Fruit fly (Drosophila melanogaster): ENCODE data around the gene heca.

heca gene

dm6 chr3R:30252882-30253281 lies 24.9 kb upstream of the heca start, which contains the start of gene CG18404:
Gene CG18404 (plus strand): TSS chr3R:30253182.
- no peak for TF ChIP-seq CG7045 (GFP tag; optimal IDR thresholded peaks at IDR 0.05)
- TF ChIP-seq CG33017 (tag; optimal IDR thresholded peaks at IDR 0.05) = no peak
- TF ChIP-seq CG5204 (GFP tag; optimal IDR thresholded peaks at IDR 0.05) = no peak
- no peak for TF ChIP-seq cic (GFP tag; optimal IDR thresholded peaks at IDR 0.05)
- TF ChIP-seq cnc (optimal IDR thresholded peaks at IDR 0.05) = no peak
- no peak for TF ChIP-seq toe (GFP tag; optimal IDR thresholded peaks at IDR 0.05)
- TF ChIP-seq Mnt (GFP tag; optimal IDR thresholded peaks at IDR 0.05) = no peak
- no peak for TF ChIP-seq ovo (GFP tag; optimal IDR thresholded peaks at IDR 0.05)

dm6 chr3R:30255255-30256121 lies 22.2 kb upstream of the heca start:
- TF ChIP-seq CG11617 (GFP tag; optimal IDR thresholded peaks at IDR 0.05) (no peak), ovo (GFP tag; optimal IDR thresholded peaks at IDR 0.05) (no peak), cnc (optimal IDR thresholded peaks at IDR 0.05) (no peak)

dm6 chr3R:30256233-30256632 lies 21.5 kb upstream of the heca start:
- TF ChIP-seq cnc (optimal IDR thresholded peaks at IDR 0.05) (no peak), CG1620 (GFP tag; optimal IDR thresholded peaks at IDR 0.05) (no peak), cic (GFP tag; optimal IDR thresholded peaks at IDR 0.05) (no peak), pad (GFP tag; optimal IDR thresholded peaks at IDR 0.05) (no peak)

DNA sequence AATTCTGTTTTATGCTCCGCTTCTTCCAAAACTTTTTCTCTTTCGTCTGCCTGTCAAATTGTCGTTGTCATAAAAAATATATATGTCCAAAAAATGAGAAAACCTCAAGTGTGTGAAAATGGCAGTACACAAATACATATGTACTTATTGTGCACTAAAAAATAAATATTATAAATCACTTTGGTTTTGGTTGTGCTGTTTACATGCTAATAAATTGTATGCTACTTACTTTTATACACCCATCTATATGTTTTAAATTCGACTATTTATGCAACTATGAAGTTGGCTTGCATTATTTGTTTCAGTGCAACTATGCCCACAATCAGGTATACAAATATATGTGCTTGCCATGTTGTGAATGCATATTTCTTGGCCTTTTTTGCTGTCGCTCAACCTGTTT lies 20.1 kb upstream of the heca start:
- TF ChIP-seq Crg-1 (GFP tag; optimal IDR thresholded peaks at IDR 0.05) (no peak), CG5204 (GFP tag; optimal IDR thresholded peaks at IDR 0.05) (no peak), cnc (optimal IDR thresholded peaks at IDR 0.05) (no peak), Hr96 (GFP tag; optimal IDR thresholded peaks at IDR 0.05) (no peak), tj (GFP tag; optimal IDR thresholded peaks at IDR 0.05) (no peak), Clk (GFP tag; optimal IDR thresholded peaks at IDR 0.05) (no peak), cic (GFP tag; optimal IDR thresholded peaks at IDR 0.05) (no peak), ovo (GFP tag; optimal IDR thresholded peaks at IDR 0.05) (no peak), Mnt (GFP tag; optimal IDR thresholded peaks at IDR 0.05) (no peak), CG12768 (GFP tag; optimal IDR thresholded peaks at IDR 0.05) (no peak), toe (GFP tag; optimal IDR thresholded peaks at IDR 0.05) (no peak), CG7101 (tag; optimal IDR thresholded peaks at IDR 0.05) (no peak), CG11617 (GFP tag; optimal IDR thresholded peaks at IDR 0.05) (no peak), pad (GFP tag; optimal IDR thresholded peaks at IDR 0.05) (no peak), CG1620 (GFP tag; optimal IDR thresholded peaks at IDR 0.05) (no peak), CG33017 (tag; optimal IDR thresholded peaks at IDR 0.05) (no peak), bab1 (GFP tag; optimal IDR thresholded peaks at IDR 0.05) (no peak), kay (GFP tag; ENCODE audit: borderline replicate concordance) (no peak), CG7045 (GFP tag; optimal IDR thresholded peaks at IDR 0.05) (no peak), CG14711 (tag; optimal IDR thresholded peaks at IDR 0.05) (no peak)

DNA sequence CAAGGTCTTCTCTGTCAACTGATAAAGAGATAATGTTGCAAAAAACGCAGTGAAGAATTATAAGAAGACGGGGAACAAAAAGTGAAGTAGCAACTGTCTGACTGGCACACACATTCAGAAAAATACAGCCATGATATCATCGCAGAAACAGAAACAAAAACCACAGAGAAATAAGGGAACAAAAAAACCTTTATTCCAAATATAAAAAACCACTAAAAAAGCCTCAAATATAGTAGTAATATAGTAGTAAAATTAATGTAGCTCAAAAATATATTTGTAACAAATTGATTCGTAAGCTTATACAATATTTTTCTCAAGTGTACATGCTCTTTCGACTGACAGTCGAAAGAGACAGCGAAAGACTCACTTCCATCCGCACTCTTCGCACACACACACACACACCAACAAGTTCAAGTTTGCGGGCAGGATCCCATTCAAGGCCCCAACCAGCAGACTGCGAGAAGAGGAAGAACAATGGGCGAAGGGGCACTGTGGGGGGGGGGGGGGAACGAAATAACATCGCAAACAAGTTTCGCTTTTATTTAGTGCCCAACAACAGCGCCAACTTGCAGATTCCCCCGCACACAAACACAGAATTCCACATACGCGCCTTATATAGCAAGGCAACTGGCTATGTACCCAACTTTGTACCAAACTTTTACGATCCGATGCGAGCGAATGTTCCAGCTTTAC lies 19.3 kb upstream of the heca start:
- no peak for TF ChIP-seq kay (GFP tag; ENCODE audit: borderline replicate concordance)
- TF ChIP-seq CG7045 (GFP tag; optimal IDR thresholded peaks at IDR 0.05) = no peak
- TF ChIP-seq ovo (GFP tag; optimal IDR thresholded peaks at IDR 0.05) = no peak
- TF ChIP-seq Crg-1 (GFP tag; optimal IDR thresholded peaks at IDR 0.05) = no peak
- TF ChIP-seq Hr96 (GFP tag; optimal IDR thresholded peaks at IDR 0.05) = no peak
- TF ChIP-seq cic (GFP tag; optimal IDR thresholded peaks at IDR 0.05) = no peak
- no peak for TF ChIP-seq toe (GFP tag; optimal IDR thresholded peaks at IDR 0.05)
- TF ChIP-seq Clk (GFP tag; optimal IDR thresholded peaks at IDR 0.05) = no peak
- TF ChIP-seq bab1 (GFP tag; optimal IDR thresholded peaks at IDR 0.05) = no peak
- TF ChIP-seq CG12768 (GFP tag; optimal IDR thresholded peaks at IDR 0.05) = no peak

DNA sequence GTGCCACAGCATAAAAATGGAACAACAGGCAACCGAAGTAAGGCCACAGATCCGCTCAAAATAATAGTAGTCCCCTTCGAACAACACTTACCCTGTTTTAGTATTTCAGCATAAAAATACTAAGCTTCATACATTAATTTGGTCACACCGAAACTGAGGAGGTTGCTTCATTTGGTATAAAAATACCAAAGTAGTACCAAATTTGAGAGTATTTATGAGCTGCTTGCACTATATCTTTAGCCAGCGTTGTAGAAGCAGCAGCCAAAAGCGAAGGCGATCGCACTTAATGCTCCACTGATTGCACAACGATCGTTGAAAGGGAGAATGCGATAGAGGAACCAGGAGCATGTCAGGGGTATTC lies 18.8 kb upstream of the heca start:
- TF ChIP-seq Clk (GFP tag; optimal IDR thresholded peaks at IDR 0.05) (no peak), kay (GFP tag; ENCODE audit: borderline replicate concordance) (no peak), tj (GFP tag; optimal IDR thresholded peaks at IDR 0.05) (no peak), CG7045 (GFP tag; optimal IDR thresholded peaks at IDR 0.05) (no peak), cic (GFP tag; optimal IDR thresholded peaks at IDR 0.05) (no peak)

dm6 chr3R:30259561-30259960 lies 18.2 kb upstream of the heca start:
- no peak for TF ChIP-seq cic (GFP tag; optimal IDR thresholded peaks at IDR 0.05)
- no peak for TF ChIP-seq CG5204 (GFP tag; optimal IDR thresholded peaks at IDR 0.05)
- TF ChIP-seq CG33017 (tag; optimal IDR thresholded peaks at IDR 0.05) = no peak
- no peak for TF ChIP-seq CG7045 (GFP tag; optimal IDR thresholded peaks at IDR 0.05)
- TF ChIP-seq CG14711 (tag; optimal IDR thresholded peaks at IDR 0.05) = no peak
- no peak for TF ChIP-seq kay (GFP tag; ENCODE audit: borderline replicate concordance)
- no peak for TF ChIP-seq Crg-1 (GFP tag; optimal IDR thresholded peaks at IDR 0.05)
- TF ChIP-seq CG1620 (GFP tag; optimal IDR thresholded peaks at IDR 0.05) = no peak
- TF ChIP-seq Clk (GFP tag; optimal IDR thresholded peaks at IDR 0.05) = no peak
- no peak for TF ChIP-seq pad (GFP tag; optimal IDR thresholded peaks at IDR 0.05)
- no peak for TF ChIP-seq CG11617 (GFP tag; optimal IDR thresholded peaks at IDR 0.05)
- TF ChIP-seq bab1 (GFP tag; optimal IDR thresholded peaks at IDR 0.05) = no peak
- TF ChIP-seq ovo (GFP tag; optimal IDR thresholded peaks at IDR 0.05) = no peak
- TF ChIP-seq CG7101 (tag; optimal IDR thresholded peaks at IDR 0.05) = no peak
